Worm (Caenorhabditis elegans) whole organism, L3 larva: ENCODE measurements around the gene lim-6.

Experiments
- R02D3.7 ChIP-seq: fragments of 150-350 bp; optimal IDR thresholded peaks from 2 replicates; lab custom pipeline; 2014; ENCODE audit warnings: missing biosample characterization, missing genetic modification characterization
- aly-2 ChIP-seq: fragments of 150-350 bp; optimal IDR thresholded peaks from 2 replicates; lab custom pipeline; 2014; ENCODE audit warnings: missing biosample characterization, missing genetic modification characterization
- ceh-28 ChIP-seq: fragments of 150-350 bp; optimal IDR thresholded peaks from 2 replicates; lab custom pipeline; 2014; ENCODE audit warnings: missing biosample characterization, missing genetic modification reagents, missing genetic modification characterization
- ceh-9 ChIP-seq: sonication (generic microtip); optimal IDR thresholded peaks from 2 replicates; lab custom pipeline; 2018; ENCODE audit warnings: missing biosample characterization, missing genetic modification characterization
- egl-5 ChIP-seq: fragments of 150-350 bp; optimal IDR thresholded peaks from 2 replicates; lab custom pipeline; 2017; ENCODE audit warnings: missing biosample characterization, missing genetic modification reagents, missing genetic modification characterization, inconsistent platforms
- elt-2 ChIP-seq: sonication (generic microtip); optimal IDR thresholded peaks from 2 replicates; lab custom pipeline; 2016; ENCODE audit warnings: missing genetic modification reagents, mild to moderate bottlenecking, missing genetic modification characterization, missing compliant biosample characterization
- elt-3 ChIP-seq, 3 experiments: fragments of 150-350 bp in 1 of 3; sonication (generic microtip) in 2 of 3; optimal IDR thresholded peaks; 2 replicates in 2 of 3; 4 replicates in 1 of 3; lab custom pipeline; 2014 to 2017; ENCODE audit warnings: missing biosample characterization in 3 of 3, missing genetic modification characterization in 3 of 3
- eor-1 ChIP-seq, 2 experiments: fragments of 150-350 bp; optimal IDR thresholded peaks; 2 replicates each; lab custom pipeline; 2014 to 2018; ENCODE audit warnings: missing biosample characterization in 2 of 2, missing genetic modification characterization in 2 of 2
- fkh-10 ChIP-seq: sonication (generic microtip); optimal IDR thresholded peaks from 2 replicates; lab custom pipeline; 2017; ENCODE audit warnings: missing biosample characterization, missing genetic modification reagents, missing genetic modification characterization
- hmg-11 ChIP-seq: sonication (generic microtip); optimal IDR thresholded peaks from 2 replicates; lab custom pipeline; 2016; ENCODE audit warnings: missing genetic modification characterization, missing compliant biosample characterization
- jun-1 ChIP-seq: fragments of 150-350 bp; optimal IDR thresholded peaks from 2 replicates; lab custom pipeline; 2014; ENCODE audit warnings: missing biosample characterization, missing genetic modification reagents, missing genetic modification characterization
- lin-15B ChIP-seq: fragments of 150-350 bp; optimal IDR thresholded peaks from 2 replicates; lab custom pipeline; 2014; ENCODE audit warnings: missing biosample characterization, missing genetic modification characterization
- lin-39 ChIP-seq: fragments of 150-350 bp; optimal IDR thresholded peaks from 2 replicates; lab custom pipeline; 2018; ENCODE audit warnings: missing biosample characterization, missing genetic modification reagents, missing genetic modification characterization
- mml-1 ChIP-seq: fragments of 150-350 bp; sonication (generic microtip); optimal IDR thresholded peaks from 3 replicates; lab custom pipeline; 2014; ENCODE audit warnings: missing biosample characterization, missing genetic modification characterization
- nfya-1 ChIP-seq: sonication (generic microtip); optimal IDR thresholded peaks from 2 replicates; lab custom pipeline; 2017; ENCODE audit warnings: missing genetic modification characterization, mild to moderate bottlenecking, missing compliant biosample characterization, antibody characterized with exemption, moderate library complexity; ENCODE audit not compliant: insufficient read depth
- nhr-23 ChIP-seq: fragments of 150-350 bp; optimal IDR thresholded peaks from 2 replicates; lab custom pipeline; 2014; ENCODE audit warnings: missing biosample characterization, missing genetic modification reagents, missing genetic modification characterization
- nhr-25 ChIP-seq: sonication (generic microtip); optimal IDR thresholded peaks from 2 replicates; lab custom pipeline; 2017; ENCODE audit warnings: missing biosample characterization, missing genetic modification characterization
- nhr-28 ChIP-seq: fragments of 150-350 bp; optimal IDR thresholded peaks from 2 replicates; lab custom pipeline; 2014; ENCODE audit warnings: missing biosample characterization, missing genetic modification characterization
- nhr-43 ChIP-seq: sonication (generic microtip); optimal IDR thresholded peaks from 2 replicates; lab custom pipeline; 2016; ENCODE audit warnings: mild to moderate bottlenecking, missing genetic modification characterization, missing compliant biosample characterization; ENCODE audit not compliant: poor library complexity, severe bottlenecking
- nhr-67 ChIP-seq: fragments of 150-350 bp; optimal IDR thresholded peaks from 2 replicates; lab custom pipeline; 2014; ENCODE audit warnings: missing biosample characterization, missing genetic modification characterization
- nhr-76 ChIP-seq: fragments of 150-350 bp; sonication (generic microtip); optimal IDR thresholded peaks from 5 replicates; lab custom pipeline; 2014; ENCODE audit warnings: missing biosample characterization, missing genetic modification characterization
- nhr-77 ChIP-seq: fragments of 150-350 bp; optimal IDR thresholded peaks from 2 replicates; lab custom pipeline; 2014; ENCODE audit warnings: missing biosample characterization, missing genetic modification characterization
- pha-4 ChIP-seq: fragments of 150-350 bp; optimal IDR thresholded peaks from 2 replicates; lab custom pipeline; 2014; ENCODE audit warnings: missing biosample characterization, missing genetic modification reagents, missing genetic modification characterization
- pqm-1 ChIP-seq: fragments of 150-350 bp; optimal IDR thresholded peaks from 2 replicates; lab custom pipeline; 2017; ENCODE audit warnings: missing biosample characterization, missing genetic modification characterization, inconsistent platforms
- skn-1 ChIP-seq: fragments of 150-350 bp; optimal IDR thresholded peaks from 2 replicates; lab custom pipeline; 2014; ENCODE audit warnings: missing biosample characterization, missing genetic modification characterization
- snpc-4 ChIP-seq: fragments of 150-350 bp; optimal IDR thresholded peaks from 2 replicates; lab custom pipeline; 2014; ENCODE audit warnings: missing biosample characterization, missing genetic modification characterization
- tbx-2 ChIP-seq: sonication (generic microtip); optimal IDR thresholded peaks from 2 replicates; lab custom pipeline; 2016; ENCODE audit warnings: mild to moderate bottlenecking, missing genetic modification characterization, missing compliant biosample characterization
- unc-39 ChIP-seq: sonication (generic microtip); optimal IDR thresholded peaks from 4 replicates; lab custom pipeline; 2017; ENCODE audit warnings: missing biosample characterization, missing genetic modification characterization
- ztf-11 ChIP-seq: fragments of 150-350 bp; optimal IDR thresholded peaks from 2 replicates; lab custom pipeline; 2014; ENCODE audit warnings: missing biosample characterization, missing genetic modification characterization
- ztf-4 ChIP-seq: fragments of 150-350 bp; optimal IDR thresholded peaks from 2 replicates; lab custom pipeline; 2014; ENCODE audit warnings: missing biosample characterization, missing genetic modification characterization

Gene lim-6

DNA sequence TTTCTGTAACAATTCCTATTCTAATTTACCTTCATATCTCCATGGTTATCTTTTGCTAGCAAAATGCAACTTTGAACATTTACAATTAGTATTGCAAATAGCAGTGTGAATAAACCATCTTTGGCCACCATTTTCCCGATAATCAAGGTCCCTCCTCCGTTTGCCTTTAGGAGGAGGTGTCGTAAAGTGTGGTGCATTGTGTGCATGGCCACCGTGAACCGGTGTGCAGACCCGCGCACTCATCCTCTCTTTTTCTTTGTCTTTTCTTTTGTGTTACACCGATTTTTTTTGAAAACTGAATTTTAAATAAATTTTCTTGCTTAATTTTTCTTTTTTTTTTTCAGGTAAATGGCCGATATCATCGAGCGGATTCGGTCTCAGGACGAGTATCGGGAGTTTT is 24.6 kb downstream of the lim-6 start, which contains the start of the genes pigx-1 and rme-6:
pigx-1 (minus strand) TSS at position 206 of the 400 bp plus-strand sequence.
rme-6 (plus strand) TSS at position 345 of the 400 bp plus-strand sequence.
- TF ChIP-seq pha-4 (tag; lab: Kevin White, UChicago), result peak; percentile 31
- peak; percentile 88 for TF ChIP-seq hmg-11 (tag; lab: Kevin White, UChicago)
- peak; percentile 29 for TF ChIP-seq nfya-1
- no peak for TF ChIP-seq nhr-77
- TF ChIP-seq, all 47 proteins: peak for 3

- no peak for TF ChIP-seq ztf-11
- TF ChIP-seq nhr-25 (tag; lab: Kevin White, UChicago), result no peak
- TF ChIP-seq ceh-28 (tag; lab: Kevin White, UChicago), result peak; percentile 67
- peak; percentile 78 for TF ChIP-seq lin-39 (tag; lab: Kevin White, UChicago)
- no peak for TF ChIP-seq mml-1 (tag; lab: Kevin White, UChicago)
- peak; percentile 78 for TF ChIP-seq hmg-11 (tag; lab: Kevin White, UChicago)
- TF ChIP-seq lin-15B (tag; lab: Kevin White, UChicago), result peak; percentile 6
- TF ChIP-seq nhr-76 (tag; lab: Kevin White, UChicago), result no peak
- peak; percentile 58 for TF ChIP-seq pha-4 (tag; lab: Kevin White, UChicago)
- TF ChIP-seq nhr-67, result no peak
- no peak for TF ChIP-seq unc-39 (tag; lab: Kevin White, UChicago)
- no peak for TF ChIP-seq nhr-28 (tag; lab: Kevin White, UChicago)
- TF ChIP-seq nhr-77, result no peak
- no peak for TF ChIP-seq fkh-10 (GFP tag; lab: Kevin White, UChicago)
- TF ChIP-seq elt-2, result no peak
- TF ChIP-seq skn-1 (tag; lab: Kevin White, UChicago), result no peak
- peak; percentile 94 for TF ChIP-seq egl-5 (tag; lab: Kevin White, UChicago)
- no peak for TF ChIP-seq tbx-2 (tag; lab: Kevin White, UChicago)
- TF ChIP-seq nfya-1, result peak; percentile 56
- TF ChIP-seq ztf-4 (tag; lab: Kevin White, UChicago), result no peak
Observed at ce11 chrX:1103702-1104262, 31.5 kb downstream of the lim-6 start, which contains the start of gene ife-4. Gene ife-4, plus strand, starts transcription at chrX:1104212.

- TF ChIP-seq nfya-1 (no peak), nhr-43 (tag; lab: Kevin White, UChicago) (no peak), snpc-4 (no peak), R02D3.7 (tag; lab: Kevin White, UChicago) (no peak), eor-1 (tag; optimal IDR thresholded peaks at IDR 0.05; lab: Kevin White, UChicago) (no peak), nhr-23 (tag; lab: Kevin White, UChicago) (no peak), ztf-4 (tag; lab: Kevin White, UChicago) (no peak), nhr-76 (tag; lab: Kevin White, UChicago) (no peak), aly-2 (tag; lab: Kevin White, UChicago) (no peak)
Observed at ce11 chrX:1107758-1108157, 35.5 kb downstream of the lim-6 start, which contains the start of gene C05D9.4. Gene C05D9.4, plus strand, starts transcription at chrX:1108058.

- no peak for TF ChIP-seq nhr-25 (tag; lab: Kevin White, UChicago)
- TF ChIP-seq lin-39 (tag; lab: Kevin White, UChicago), result peak; percentile 84
- TF ChIP-seq aly-2 (tag; lab: Kevin White, UChicago), result no peak
- no peak for TF ChIP-seq ceh-9 (tag; lab: Kevin White, UChicago)
Observed at ce11 chrX:1108874-1109273, 36.6 kb downstream of the lim-6 start.

- peak; percentile 41 for TF ChIP-seq lin-39 (tag; lab: Kevin White, UChicago)
- no peak for TF ChIP-seq elt-3 (tag; optimal IDR thresholded peaks at IDR 0.05; lab: Kevin White, UChicago)
Observed at ce11 chrX:1110723-1111122, 38.5 kb downstream of the lim-6 start.

DNA sequence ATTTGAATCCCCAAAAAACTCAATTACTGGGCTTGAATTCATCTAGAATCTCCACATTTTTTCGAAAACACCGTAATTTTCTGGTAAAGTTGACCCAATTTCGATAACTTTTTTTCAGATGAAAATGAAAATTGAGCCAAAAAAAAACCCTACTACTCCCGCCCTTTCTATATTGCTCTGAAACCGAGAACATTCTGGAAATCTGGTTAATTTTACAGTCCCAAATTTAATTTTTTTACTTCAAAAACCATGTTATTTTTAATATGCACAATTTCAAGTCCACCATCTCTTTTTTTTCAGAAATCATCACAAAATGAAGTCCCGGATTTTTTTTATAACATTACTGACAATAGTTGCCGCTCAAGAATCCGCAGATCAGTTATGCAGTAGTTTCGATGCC is 39.4 kb downstream of the lim-6 start, which contains the start of gene C05D9.3:
C05D9.3 (plus strand) TSS at position 301 of the 400 bp plus-strand sequence.
- TF ChIP-seq elt-2 (no peak), nhr-67 (no peak), pqm-1 (tag; lab: Kevin White, UChicago) (no peak), nhr-76 (tag; lab: Kevin White, UChicago) (no peak), jun-1 (tag; lab: Kevin White, UChicago) (no peak)
